Fruit fly (Drosophila melanogaster) ovary, adult (tissue): ENCODE results near the gene schlank.
A peak's percentile ranks its signal among the peaks of the same experiment; 100 is the strongest.

Experiments
- CG17801 ChIP-seq: fragments of 200-800 bp; optimal IDR thresholded peaks from 2 replicates; lab custom pipeline; 2019; ENCODE audit warnings: missing biosample characterization, mild to moderate bottlenecking, missing genetic modification characterization, moderate library complexity; ENCODE audit not compliant: partially characterized antibody

schlank gene

dm6 chrX:6279629-6280073, 12.6 kb upstream of the schlank start, which contains the start of gene Ubi-p5E:
Gene Ubi-p5E (minus strand): TSS chrX:6279647.
- TF ChIP-seq CG17801 (GFP tag; lab: Kevin White, UChicago) = no peak

- peak; percentile 64 for TF ChIP-seq CG17801 (GFP tag; lab: Kevin White, UChicago)
Observed at dm6 chrX:6278879-6279628, 12.0 kb upstream of the schlank start.

dm6 chrX:6276590-6276989, 9.6 kb upstream of the schlank start, which contains the start of gene CG3566:
Gene CG3566 (minus strand): TSS chrX:6276724.
- no peak for TF ChIP-seq CG17801 (GFP tag; lab: Kevin White, UChicago)

- TF ChIP-seq CG17801 (GFP tag; lab: Kevin White, UChicago) = peak; percentile 34
Observed at dm6 chrX:6267745-6268582, 936 bp upstream of the schlank start, which contains the start of gene Spt6. Gene Spt6 (plus strand): TSS chrX:6267797.

dm6 chrX:6266092-6266491, 936 bp downstream of the schlank start:
- no peak for TF ChIP-seq CG17801 (GFP tag; lab: Kevin White, UChicago)

- TF ChIP-seq CG17801 (GFP tag; lab: Kevin White, UChicago) = peak; percentile 95
Observed at dm6 chrX:6265456-6265877, 1.6 kb downstream of the schlank start.

dm6 chrX:6264456-6264855, 2.6 kb downstream of the schlank start:
- no peak for TF ChIP-seq CG17801 (GFP tag; lab: Kevin White, UChicago)

- no peak for TF ChIP-seq CG17801 (GFP tag; lab: Kevin White, UChicago)
Observed at dm6 chrX:6263614-6264130, 3.4 kb downstream of the schlank start.

dm6 chrX:6260900-6261299, 6.1 kb downstream of the schlank start, which contains the start of gene Josd:
Gene Josd (plus strand): TSS chrX:6261169.
- TF ChIP-seq CG17801 (GFP tag; lab: Kevin White, UChicago) = no peak

- no peak for TF ChIP-seq CG17801 (GFP tag; lab: Kevin White, UChicago)
Observed at dm6 chrX:6259696-6260095, 7.3 kb downstream of the schlank start.

dm6 chrX:6255414-6255915, 11.6 kb downstream of the schlank start, which contains the start of the genes Rbcn-3A and Spx:
Gene Rbcn-3A (minus strand): TSS chrX:6255487.
Gene Spx (plus strand): TSS chrX:6255822.
- peak; percentile 35 for TF ChIP-seq CG17801 (GFP tag; lab: Kevin White, UChicago)

dm6 chrX:6254617-6255349, 12.2 kb downstream of the schlank start:
- TF ChIP-seq CG17801 (GFP tag; lab: Kevin White, UChicago) = no peak

- no peak for TF ChIP-seq CG17801 (GFP tag; lab: Kevin White, UChicago)
Observed at dm6 chrX:6253701-6254100, 13.3 kb downstream of the schlank start.

- no peak for TF ChIP-seq CG17801 (GFP tag; lab: Kevin White, UChicago)
Observed at dm6 chrX:6252897-6253540, 14.0 kb downstream of the schlank start.
